Worm (Caenorhabditis elegans) whole organism, late embryonic: Measurements from ENCODE around the gene col-133.
A peak's percentile ranks its signal among the peaks of the same experiment; 100 is the strongest.

Experiments
- C08G9.2 ChIP-seq: sonication (generic microtip); optimal IDR thresholded peaks from 2 replicates; lab custom pipeline; 2016; ENCODE audit warnings: mild to moderate bottlenecking, missing genetic modification characterization, moderate library complexity, missing compliant biosample characterization
- Y22D7AL.16 ChIP-seq: sonication (generic microtip); optimal IDR thresholded peaks from 2 replicates; lab custom pipeline; 2016; ENCODE audit warnings: missing genetic modification characterization, missing compliant biosample characterization
- ahr-1 ChIP-seq: sonication (generic microtip); optimal IDR thresholded peaks from 2 replicates; lab custom pipeline; 2016; ENCODE audit warnings: missing genetic modification characterization, missing compliant biosample characterization
- ama-1 ChIP-seq: fragments of 150-350 bp; optimal IDR thresholded peaks from 2 replicates; lab custom pipeline; 2014
- ceh-18 ChIP-seq: sonication (generic microtip); optimal IDR thresholded peaks from 2 replicates; lab custom pipeline; 2016; ENCODE audit warnings: missing genetic modification characterization, missing compliant biosample characterization
- ceh-19 ChIP-seq: fragments of 200-800 bp; sonication (Bioruptor generic); optimal IDR thresholded peaks from 2 replicates; lab custom pipeline; 2018; ENCODE audit warnings: mild to moderate bottlenecking, missing genetic modification characterization, missing compliant biosample characterization
- ceh-2 ChIP-seq: sonication (generic microtip); optimal IDR thresholded peaks from 2 replicates; lab custom pipeline; 2016; ENCODE audit warnings: missing genotype, missing genetic modification characterization, missing compliant biosample characterization
- ceh-24 ChIP-seq: sonication (generic microtip); optimal IDR thresholded peaks from 2 replicates; lab custom pipeline; 2016; ENCODE audit warnings: mild to moderate bottlenecking, missing genetic modification characterization, missing compliant biosample characterization
- ceh-31 ChIP-seq: sonication (generic microtip); optimal IDR thresholded peaks from 2 replicates; lab custom pipeline; 2016; ENCODE audit warnings: missing genetic modification characterization, missing compliant biosample characterization
- ceh-48 ChIP-seq: sonication (generic microtip); optimal IDR thresholded peaks from 2 replicates; lab custom pipeline; 2016; ENCODE audit warnings: missing genetic modification characterization, inconsistent platforms, missing compliant biosample characterization
- ceh-9 ChIP-seq: sonication (generic microtip); optimal IDR thresholded peaks from 2 replicates; lab custom pipeline; 2016; ENCODE audit warnings: mild to moderate bottlenecking, missing genetic modification characterization, inconsistent platforms, missing compliant biosample characterization
- che-1 ChIP-seq: sonication (generic microtip); optimal IDR thresholded peaks from 2 replicates; lab custom pipeline; 2016; ENCODE audit warnings: mild to moderate bottlenecking, missing genetic modification characterization, missing compliant biosample characterization
- elt-2 ChIP-seq: sonication (generic microtip); optimal IDR thresholded peaks from 2 replicates; lab custom pipeline; 2016; ENCODE audit warnings: missing genetic modification reagents, missing genetic modification characterization, missing compliant biosample characterization
- elt-4 ChIP-seq: sonication (generic microtip); optimal IDR thresholded peaks from 2 replicates; lab custom pipeline; 2016; ENCODE audit warnings: missing genetic modification characterization, missing compliant biosample characterization
- fkh-10 ChIP-seq: fragments of 150-350 bp; optimal IDR thresholded peaks from 2 replicates; lab custom pipeline; 2014; ENCODE audit warnings: missing biosample characterization, missing genetic modification reagents, missing genetic modification characterization
- hlh-13 ChIP-seq: fragments of 200-800 bp; sonication (Bioruptor generic); optimal IDR thresholded peaks from 2 replicates; lab custom pipeline; 2018; ENCODE audit warnings: mild to moderate bottlenecking, missing genetic modification characterization, missing compliant biosample characterization
- hlh-15 ChIP-seq: sonication (generic microtip); optimal IDR thresholded peaks from 2 replicates; lab custom pipeline; 2016; ENCODE audit warnings: missing genetic modification characterization, missing compliant biosample characterization
- hlh-30 ChIP-seq: sonication (generic microtip); optimal IDR thresholded peaks from 2 replicates; lab custom pipeline; 2017; ENCODE audit warnings: antibody characterized with exemption, missing genetic modification characterization, missing compliant biosample characterization; ENCODE audit not compliant: insufficient read depth
- hlh-8 ChIP-seq: sonication (generic microtip); optimal IDR thresholded peaks from 2 replicates; lab custom pipeline; 2016; ENCODE audit warnings: missing genotype, missing genetic modification characterization, missing compliant biosample characterization
- madf-2 ChIP-seq: sonication (generic microtip); optimal IDR thresholded peaks from 2 replicates; lab custom pipeline; 2017; ENCODE audit warnings: missing genetic modification characterization, missing compliant biosample characterization
- mec-3 ChIP-seq: sonication (generic microtip); optimal IDR thresholded peaks from 2 replicates; lab custom pipeline; 2016; ENCODE audit warnings: borderline replicate concordance, missing genetic modification characterization, missing compliant biosample characterization
- nfya-1 ChIP-seq: sonication (generic microtip); optimal IDR thresholded peaks from 2 replicates; lab custom pipeline; 2017; ENCODE audit warnings: missing genetic modification characterization, mild to moderate bottlenecking, missing compliant biosample characterization, antibody characterized with exemption, moderate library complexity
- nhr-11 ChIP-seq: fragments of 150-350 bp; optimal IDR thresholded peaks from 2 replicates; lab custom pipeline; 2014; ENCODE audit warnings: missing biosample characterization, missing genetic modification characterization
- nhr-232 ChIP-seq: sonication (generic microtip); optimal IDR thresholded peaks from 2 replicates; lab custom pipeline; 2016; ENCODE audit warnings: missing genetic modification characterization, missing compliant biosample characterization
- npax-4 ChIP-seq: sonication (generic microtip); optimal IDR thresholded peaks from 2 replicates; lab custom pipeline; 2016; ENCODE audit warnings: missing genetic modification characterization, missing compliant biosample characterization
- odd-2 ChIP-seq: sonication (generic microtip); optimal IDR thresholded peaks from 2 replicates; lab custom pipeline; 2017; ENCODE audit warnings: antibody characterized with exemption, mild to moderate bottlenecking, missing genetic modification characterization, missing compliant biosample characterization
- pag-3 ChIP-seq: sonication (generic microtip); optimal IDR thresholded peaks from 2 replicates; lab custom pipeline; 2016; ENCODE audit warnings: missing compliant biosample characterization, missing genetic modification characterization, borderline replicate concordance
- pat-9 ChIP-seq: fragments of 200-800 bp; sonication (Bioruptor generic); optimal IDR thresholded peaks from 2 replicates; lab custom pipeline; 2018; ENCODE audit warnings: mild to moderate bottlenecking, missing genetic modification characterization, moderate library complexity, missing compliant biosample characterization
- pax-1 ChIP-seq: fragments of 150-350 bp; optimal IDR thresholded peaks from 2 replicates; lab custom pipeline; 2014; ENCODE audit warnings: missing biosample characterization, missing genetic modification characterization
- pha-2 ChIP-seq: sonication (generic microtip); optimal IDR thresholded peaks from 2 replicates; lab custom pipeline; 2017; ENCODE audit warnings: mild to moderate bottlenecking, missing genetic modification characterization, missing compliant biosample characterization
- rnt-1 ChIP-seq: sonication (generic microtip); optimal IDR thresholded peaks from 2 replicates; lab custom pipeline; 2016; ENCODE audit warnings: missing genetic modification characterization, missing compliant biosample characterization
- sdc-2 ChIP-seq: sonication (generic microtip); optimal IDR thresholded peaks from 2 replicates; lab custom pipeline; 2016; ENCODE audit warnings: missing genotype, missing genetic modification characterization, missing compliant biosample characterization
- sox-2 ChIP-seq: fragments of 200-800 bp; sonication (Bioruptor generic); IDR thresholded peaks from 2 replicates; pipeline ENCODE4 v1.3.6; 2022; ENCODE audit warnings: missing genetic modification reagents, missing genetic modification characterization, missing compliant biosample characterization
- syd-9 ChIP-seq: sonication (generic microtip); optimal IDR thresholded peaks from 2 replicates; lab custom pipeline; 2016; ENCODE audit warnings: mild to moderate bottlenecking, missing genetic modification characterization, moderate library complexity, missing compliant biosample characterization
- tbx-2 ChIP-seq: sonication (generic microtip); optimal IDR thresholded peaks from 2 replicates; lab custom pipeline; 2016; ENCODE audit warnings: missing genetic modification characterization, missing compliant biosample characterization
- tbx-7 ChIP-seq: sonication (generic microtip); optimal IDR thresholded peaks from 2 replicates; lab custom pipeline; 2016; ENCODE audit warnings: missing genotype, missing genetic modification characterization, missing compliant biosample characterization
- ttx-3 ChIP-seq: sonication (generic microtip); optimal IDR thresholded peaks from 2 replicates; lab custom pipeline; 2016; ENCODE audit warnings: missing genetic modification reagents, missing genetic modification characterization, missing compliant biosample characterization
- unc-42 ChIP-seq: sonication (generic microtip); optimal IDR thresholded peaks from 2 replicates; lab custom pipeline; 2016; ENCODE audit warnings: missing genotype, missing genetic modification characterization, missing compliant biosample characterization
- unc-55 ChIP-seq: sonication (generic microtip); optimal IDR thresholded peaks from 2 replicates; lab custom pipeline; 2017; ENCODE audit warnings: missing biosample characterization, missing genetic modification reagents, missing genetic modification characterization
- unc-86 ChIP-seq: sonication (generic microtip); optimal IDR thresholded peaks from 2 replicates; lab custom pipeline; 2016; ENCODE audit warnings: missing genetic modification characterization, missing compliant biosample characterization

The col-133 gene

ce11 chrIV:14131770-14132169, 32.6 kb upstream of the col-133 start, which contains the start of gene srz-59:
Gene srz-59 (plus strand): TSS chrIV:14132070.
- TF ChIP-seq odd-2 (no peak), ceh-48 (tag; lab: Kevin White, UChicago) (no peak), fkh-10 (GFP tag; lab: Kevin White, UChicago) (no peak), pha-2 (tag; lab: Kevin White, UChicago) (no peak), mec-3 (tag; lab: Kevin White, UChicago) (no peak), Y22D7AL.16 (tag; lab: Kevin White, UChicago) (no peak)

- TF ChIP-seq sdc-2 (tag; lab: Kevin White, UChicago) (no peak), tbx-7 (no peak), unc-55 (GFP tag; lab: Kevin White, UChicago) (no peak), elt-4 (tag; lab: Kevin White, UChicago) (no peak), hlh-30 (no peak), nfya-1 (tag; lab: Kevin White, UChicago) (no peak), pax-1 (no peak), ahr-1 (tag; lab: Kevin White, UChicago) (no peak), nhr-232 (tag; lab: Kevin White, UChicago) (no peak), che-1 (tag; lab: Kevin White, UChicago) (no peak), pat-9 (tag; lab: Kevin White, UChicago) (no peak), ceh-18 (tag; lab: Kevin White, UChicago) (no peak), sox-2 (no peak), syd-9 (tag; lab: Kevin White, UChicago) (no peak)
These were observed 29.9 kb upstream of the col-133 start, which contains the start of gene srz-42 for ce11 chrIV:14129091-14129490. Gene srz-42 (plus strand): TSS chrIV:14129391.

- TF ChIP-seq tbx-2 (tag; lab: Kevin White, UChicago) (peak; percentile 39), hlh-15 (tag; lab: Kevin White, UChicago) (no peak), unc-86 (tag; lab: Kevin White, UChicago) (no peak), nfya-1 (tag; lab: Kevin White, UChicago) (peak; percentile 63), madf-2 (tag; lab: Kevin White, UChicago) (no peak), elt-4 (tag; lab: Kevin White, UChicago) (no peak), tbx-7 (no peak), ceh-2 (no peak), odd-2 (no peak), unc-55 (GFP tag; lab: Kevin White, UChicago) (peak; percentile 36), unc-42 (tag; lab: Kevin White, UChicago) (peak; percentile 34), C08G9.2 (tag; lab: Kevin White, UChicago) (no peak), ceh-18 (tag; lab: Kevin White, UChicago) (peak; percentile 11), syd-9 (tag; lab: Kevin White, UChicago) (peak; percentile 4), ttx-3 (tag; lab: Kevin White, UChicago) (no peak), elt-2 (tag; lab: Kevin White, UChicago) (peak; percentile 97), Y22D7AL.16 (tag; lab: Kevin White, UChicago) (no peak), hlh-13 (no peak), ceh-19 (no peak), rnt-1 (tag; lab: Kevin White, UChicago) (peak; percentile 31), che-1 (tag; lab: Kevin White, UChicago) (peak; percentile 20), ceh-31 (tag; lab: Kevin White, UChicago) (peak; percentile 23)
These were observed 28.9 kb upstream of the col-133 start, which contains the start of gene H12I19.115 for ce11 chrIV:14127805-14128610. Gene H12I19.115 (minus strand): TSS chrIV:14127855.

ce11 chrIV:14123956-14124355, 24.8 kb upstream of the col-133 start, which contains the start of gene nkcc-1:
Gene nkcc-1 (minus strand): TSS chrIV:14124056.
- TF ChIP-seq pag-3 (tag; lab: Kevin White, UChicago) (no peak), ceh-24 (tag; lab: Kevin White, UChicago) (no peak), hlh-15 (tag; lab: Kevin White, UChicago) (no peak), hlh-13 (no peak), ceh-9 (no peak), npax-4 (tag; lab: Kevin White, UChicago) (no peak), nhr-11 (tag; lab: Kevin White, UChicago) (no peak), ama-1 (lab: Kevin White, UChicago) (no peak), mec-3 (tag; lab: Kevin White, UChicago) (no peak), syd-9 (tag; lab: Kevin White, UChicago) (no peak), ttx-3 (tag; lab: Kevin White, UChicago) (no peak), hlh-8 (no peak), che-1 (tag; lab: Kevin White, UChicago) (no peak)
